Worm (Caenorhabditis elegans): ENCODE measurements around the gene mai-1.

Gene mai-1

ce11 chrX:3118596-3119287 is 2.4 kb upstream of the mai-1 start:
- TF ChIP-seq nhr-25 (tag; optimal IDR thresholded peaks at IDR 0.05), result no peak
- no peak for TF ChIP-seq mml-1 (tag; optimal IDR thresholded peaks at IDR 0.05)
- no peak for TF ChIP-seq nhr-28 (tag; optimal IDR thresholded peaks at IDR 0.05)
- TF ChIP-seq elt-2 (tag; optimal IDR thresholded peaks at IDR 0.05), result no peak
- TF ChIP-seq mdl-1 (tag; optimal IDR thresholded peaks at IDR 0.05), result no peak
- TF ChIP-seq ama-1 (optimal IDR thresholded peaks at IDR 0.05), result no peak
- TF ChIP-seq daf-12 (tag; optimal IDR thresholded peaks at IDR 0.05), result no peak

DNA sequence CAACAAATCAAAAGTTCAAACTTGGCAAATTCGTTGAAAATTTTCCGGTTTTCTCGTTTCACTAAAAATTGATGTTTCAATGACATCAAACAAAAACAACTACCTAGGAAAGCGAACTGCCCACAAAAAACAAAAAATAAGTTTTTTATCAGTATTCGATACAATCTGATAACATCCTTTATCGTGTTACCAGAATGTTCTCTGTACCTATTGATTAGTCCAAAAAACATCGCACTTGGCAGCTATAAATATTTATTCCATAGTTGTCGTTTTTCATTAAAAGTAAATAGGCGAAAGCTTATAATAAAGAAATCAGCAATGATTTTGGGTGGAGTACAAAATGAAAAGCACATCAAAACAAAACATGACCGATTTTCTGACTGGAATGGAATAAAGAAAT is 815 bp upstream of the mai-1 start:
- no peak for TF ChIP-seq nfya-1 (tag; optimal IDR thresholded peaks at IDR 0.05; ENCODE audit: insufficient read depth)
- TF ChIP-seq ceh-28 (tag; optimal IDR thresholded peaks at IDR 0.05), result peak; percentile 65
- TF ChIP-seq elt-1 (tag; optimal IDR thresholded peaks at IDR 0.05), result no peak
- TF ChIP-seq ceh-9 (tag; optimal IDR thresholded peaks at IDR 0.05), result no peak
- no peak for TF ChIP-seq jun-1 (tag; optimal IDR thresholded peaks at IDR 0.05)
- TF ChIP-seq nhr-76 (tag; optimal IDR thresholded peaks at IDR 0.05), result no peak
- TF ChIP-seq daf-12 (tag; optimal IDR thresholded peaks at IDR 0.05), result no peak
- peak; percentile 23 for TF ChIP-seq nhr-43 (tag; optimal IDR thresholded peaks at IDR 0.05; ENCODE audit: poor library complexity, severe bottlenecking)
- no peak for TF ChIP-seq ZK546.5 (tag; optimal IDR thresholded peaks at IDR 0.05)
- TF ChIP-seq tbx-2 (tag; optimal IDR thresholded peaks at IDR 0.05), result peak; percentile 12
- no peak for TF ChIP-seq snpc-4 (tag; optimal IDR thresholded peaks at IDR 0.05)
- peak; percentile 90 for TF ChIP-seq elt-2 (tag; optimal IDR thresholded peaks at IDR 0.05)
- TF ChIP-seq ceh-16 (tag; optimal IDR thresholded peaks at IDR 0.05), result no peak
- TF ChIP-seq ama-1 (optimal IDR thresholded peaks at IDR 0.05), result no peak
- TF ChIP-seq egl-5 (tag; optimal IDR thresholded peaks at IDR 0.05), result no peak
- TF ChIP-seq ztf-11 (tag; optimal IDR thresholded peaks at IDR 0.05), result no peak
- TF ChIP-seq nhr-77 (tag; optimal IDR thresholded peaks at IDR 0.05), result no peak
- peak; percentile 79 for TF ChIP-seq pqm-1 (tag; optimal IDR thresholded peaks at IDR 0.05)
- TF ChIP-seq pha-4 (tag; optimal IDR thresholded peaks at IDR 0.05), result peak; percentile 37

DNA sequence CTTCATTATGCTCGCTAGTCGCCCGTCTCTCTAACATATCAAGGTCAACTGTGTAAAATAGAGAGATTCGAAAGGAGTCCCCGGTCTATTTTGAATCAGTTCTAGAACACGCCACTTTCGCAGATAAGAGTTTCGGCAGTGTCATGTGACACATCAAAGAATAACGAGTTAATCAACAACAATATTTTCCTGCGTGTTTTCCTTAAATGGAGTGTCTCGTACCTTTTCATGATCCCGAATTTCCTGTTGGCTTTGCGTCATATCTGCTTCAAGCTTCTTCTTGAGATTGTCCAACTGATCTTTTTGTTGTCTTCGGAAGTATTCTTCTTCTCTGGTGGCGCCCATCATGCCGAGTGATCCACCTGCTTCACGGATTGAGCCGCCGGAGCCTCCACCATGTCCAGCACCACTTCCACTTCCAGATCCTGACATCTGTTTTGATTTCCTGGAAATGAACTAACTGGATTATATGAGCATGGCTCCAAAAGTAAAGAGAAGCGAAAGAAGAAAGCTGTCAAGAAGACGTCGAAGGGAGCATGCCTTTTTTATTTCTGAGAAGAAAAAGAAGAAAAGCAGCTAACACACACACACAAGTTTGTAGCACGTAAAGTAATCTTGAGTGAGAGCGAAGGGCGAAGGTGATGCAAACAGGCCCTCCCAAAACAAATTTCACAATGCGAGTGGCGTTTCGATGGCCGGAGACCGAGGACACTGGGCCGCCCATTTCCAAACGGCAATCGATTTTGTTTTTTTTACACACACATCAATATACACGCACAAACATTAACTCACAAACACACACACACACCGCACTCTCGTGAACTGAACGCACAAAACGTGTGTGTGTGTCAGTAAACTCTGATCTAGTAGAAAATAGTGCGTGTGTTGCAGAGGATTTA is 1.0 kb downstream of the mai-1 start:
- TF ChIP-seq nfya-1 (tag; optimal IDR thresholded peaks at IDR 0.05; ENCODE audit: insufficient read depth), result peak; percentile 21
- TF ChIP-seq ceh-28 (tag; optimal IDR thresholded peaks at IDR 0.05), result peak; percentile 55
- TF ChIP-seq nhr-67 (tag; optimal IDR thresholded peaks at IDR 0.05), result no peak
- TF ChIP-seq ZK546.5 (tag; optimal IDR thresholded peaks at IDR 0.05), result no peak
- peak; percentile 91 for TF ChIP-seq ama-1 (optimal IDR thresholded peaks at IDR 0.05)
- peak; percentile 67 for TF ChIP-seq pqm-1 (tag; optimal IDR thresholded peaks at IDR 0.05)
- peak; percentile 15 for TF ChIP-seq jun-1 (tag; optimal IDR thresholded peaks at IDR 0.05)
- no peak for TF ChIP-seq elt-1 (tag; optimal IDR thresholded peaks at IDR 0.05)
- TF ChIP-seq nhr-11 (tag; optimal IDR thresholded peaks at IDR 0.05), result peak; percentile 30
- TF ChIP-seq fkh-10 (GFP tag; optimal IDR thresholded peaks at IDR 0.05), result no peak
- TF ChIP-seq nhr-43 (tag; optimal IDR thresholded peaks at IDR 0.05; ENCODE audit: poor library complexity, severe bottlenecking), result peak; percentile 74
- TF ChIP-seq elt-3 (tag; optimal IDR thresholded peaks at IDR 0.05), result peak in 1 of 3 experiments; percentile 64
- TF ChIP-seq nhr-25 (tag; optimal IDR thresholded peaks at IDR 0.05), result peak; percentile 62
- peak; percentile 0 for TF ChIP-seq lin-39 (tag; optimal IDR thresholded peaks at IDR 0.05)
- peak; percentile 63 for TF ChIP-seq elt-2 (tag; optimal IDR thresholded peaks at IDR 0.05)
- TF ChIP-seq unc-62 (GFP tag; optimal IDR thresholded peaks at IDR 0.05), result peak; percentile 56
- TF ChIP-seq pha-4 (tag; optimal IDR thresholded peaks at IDR 0.05), result peak; percentile 91
- TF ChIP-seq nhr-23 (tag; optimal IDR thresholded peaks at IDR 0.05), result peak; percentile 61

DNA sequence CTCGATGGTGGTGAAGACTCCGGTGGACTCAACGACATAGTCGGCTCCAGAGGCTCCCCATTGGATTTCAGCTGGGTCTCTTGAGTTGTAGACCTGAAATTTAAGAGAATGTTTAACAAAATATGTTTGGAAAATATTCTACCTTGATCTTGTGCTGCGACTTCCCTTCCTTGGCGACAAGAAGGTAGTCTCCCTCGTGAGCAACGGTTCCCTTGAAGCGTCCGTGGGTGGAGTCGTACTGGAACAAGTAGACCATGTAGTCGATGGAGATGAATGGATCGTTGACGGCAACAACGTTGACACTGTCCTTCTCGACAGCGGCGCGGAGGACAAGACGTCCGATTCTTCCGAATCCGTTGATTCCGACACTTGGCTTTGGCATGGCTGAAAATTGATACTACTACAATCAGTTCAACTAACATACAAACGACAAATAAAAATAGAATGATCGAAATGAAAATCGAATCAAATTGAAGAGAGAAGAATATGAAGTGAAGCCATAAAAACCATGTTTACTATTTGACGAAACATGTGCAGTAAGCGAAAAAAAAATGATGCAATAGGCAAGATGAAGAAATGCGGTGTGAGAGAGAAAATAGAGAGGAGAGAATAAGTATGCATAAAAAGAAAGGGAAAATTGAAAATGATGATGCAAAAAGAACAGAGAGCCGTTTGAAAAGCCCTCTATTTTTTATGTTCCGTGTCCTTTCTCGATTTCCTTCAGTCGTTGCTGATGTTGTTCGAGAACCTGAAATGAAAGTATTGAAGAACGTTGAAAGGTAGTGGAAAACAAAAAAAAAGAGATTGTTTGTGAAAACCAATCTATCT is 1.9 kb downstream of the mai-1 start, which contains the start of gene gpd-2:
Gene gpd-2, minus strand, starts transcription at position 384 of the 828 bp plus-strand sequence.
- TF ChIP-seq nhr-12 (tag; optimal IDR thresholded peaks at IDR 0.05) (no peak), egl-5 (tag; optimal IDR thresholded peaks at IDR 0.05) (no peak), lsy-12 (tag; optimal IDR thresholded peaks at IDR 0.05) (no peak), daf-12 (tag; optimal IDR thresholded peaks at IDR 0.05) (no peak), pqm-1 (tag; optimal IDR thresholded peaks at IDR 0.05) (peak; percentile 9), zag-1 (tag; optimal IDR thresholded peaks at IDR 0.05) (peak; percentile 22), elt-1 (tag; optimal IDR thresholded peaks at IDR 0.05) (no peak), ztf-11 (tag; optimal IDR thresholded peaks at IDR 0.05) (no peak), pha-4 (tag; optimal IDR thresholded peaks at IDR 0.05) (peak; percentile 44), nhr-23 (tag; optimal IDR thresholded peaks at IDR 0.05) (no peak), ama-1 (optimal IDR thresholded peaks at IDR 0.05) (peak; percentile 84), skn-1 (tag; optimal IDR thresholded peaks at IDR 0.05) (peak; percentile 26)
